Worm (Caenorhabditis elegans) whole organism, L2 larva: ENCODE measurements around the gene clec-186.

Experiments used
- R02D3.7 ChIP-seq: fragments of 150-350 bp; optimal IDR thresholded peaks from 2 replicates; lab custom pipeline; 2014; ENCODE audit warnings: missing biosample characterization, missing genetic modification characterization
- ZK546.5 ChIP-seq: sonication (generic microtip); optimal IDR thresholded peaks from 2 replicates; lab custom pipeline; 2017; ENCODE audit warnings: missing biosample characterization, missing genetic modification characterization
- aly-2 ChIP-seq: fragments of 150-350 bp; optimal IDR thresholded peaks from 2 replicates; lab custom pipeline; 2014; ENCODE audit warnings: missing biosample characterization, missing genetic modification characterization
- ama-1 ChIP-seq: fragments of 150-350 bp; optimal IDR thresholded peaks from 2 replicates; lab custom pipeline; 2018; ENCODE audit warnings: inconsistent platforms
- elt-3 ChIP-seq: sonication (generic microtip); optimal IDR thresholded peaks from 2 replicates; lab custom pipeline; 2017; ENCODE audit warnings: missing biosample characterization, missing genetic modification characterization
- fos-1 ChIP-seq: fragments of 150-350 bp; optimal IDR thresholded peaks from 2 replicates; lab custom pipeline; 2014; ENCODE audit warnings: missing biosample characterization, missing genetic modification characterization
- nhr-25 ChIP-seq: fragments of 150-350 bp; sonication (generic microtip); optimal IDR thresholded peaks from 3 replicates; lab custom pipeline; 2014; ENCODE audit warnings: missing biosample characterization, missing genetic modification characterization
- skn-1 ChIP-seq: sonication (generic microtip); optimal IDR thresholded peaks from 2 replicates; lab custom pipeline; 2017; ENCODE audit warnings: missing biosample characterization, missing genetic modification characterization
- ztf-4 ChIP-seq: fragments of 150-350 bp; optimal IDR thresholded peaks from 2 replicates; lab custom pipeline; 2014; ENCODE audit warnings: missing biosample characterization, missing genetic modification characterization

DNA sequence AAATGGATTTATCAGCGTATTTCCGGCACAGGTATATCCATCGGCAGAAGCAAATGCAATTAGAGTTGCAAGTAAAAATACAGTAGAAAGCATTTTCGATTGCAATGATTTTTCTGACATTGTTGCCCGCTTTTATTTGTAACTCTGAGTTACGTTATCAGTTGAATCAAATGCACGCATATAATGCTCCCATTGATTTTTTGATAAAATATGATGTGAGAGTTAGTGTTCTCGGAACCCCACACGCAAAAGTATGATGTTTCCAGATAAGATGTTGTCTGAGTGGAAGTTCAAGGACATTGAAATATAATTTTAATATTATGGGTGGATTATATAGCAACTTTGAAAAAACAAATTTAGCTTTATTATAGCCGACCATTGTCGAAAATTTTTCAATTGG lies 46.1 kb downstream of the clec-186 start, which contains the start of gene K08D8.5:
- TF ChIP-seq R02D3.7 (no peak), ZK546.5 (no peak), fos-1 (peak; percentile 79), ztf-4 (tag; lab: Kevin White, UChicago) (no peak), elt-3 (tag; lab: Kevin White, UChicago) (no peak), skn-1 (tag; lab: Kevin White, UChicago) (no peak), nhr-25 (no peak), ama-1 (no peak), aly-2 (tag; lab: Kevin White, UChicago) (no peak)
